Worm (Caenorhabditis elegans) whole organism, midembryonic: ENCODE data around the gene ZK836.3.

Experiments used
- flt-1 ChIP-seq: fragments of 200-800 bp; sonication (Bioruptor generic); IDR thresholded peaks from 2 replicates; pipeline ENCODE4 v1.3.6; 2022; ENCODE audit warnings: missing genetic modification characterization, missing compliant biosample characterization
- klf-2 ChIP-seq: fragments of 200-800 bp; sonication (Bioruptor generic); conservative IDR thresholded peaks from 2 replicates; pipeline ENCODE4 v1.3.6; 2022; ENCODE audit warnings: missing genetic modification reagents, missing genetic modification characterization, missing compliant biosample characterization
- med-1 ChIP-seq: sonication (generic microtip); optimal IDR thresholded peaks from 2 replicates; lab custom pipeline; 2017; ENCODE audit warnings: missing genetic modification characterization, mild to moderate bottlenecking, missing compliant biosample characterization, antibody characterized with exemption, missing genetic modification reagents; ENCODE audit not compliant: insufficient read depth
- tab-1 ChIP-seq: fragments of 200-800 bp; sonication (Bioruptor generic); IDR thresholded peaks from 2 replicates; pipeline ENCODE4 v1.3.6; 2022; ENCODE audit warnings: missing genetic modification characterization, missing compliant biosample characterization

ce11 chrV:12208678-12209077, 12.9 kb upstream of the ZK836.3 start:
- TF ChIP-seq tab-1 (no peak), flt-1 (GFP tag; lab: Robert Waterston, UW) (no peak), klf-2 (GFP tag; lab: Robert Waterston, UW) (no peak), med-1 (GFP tag; lab: Kevin White, UChicago) (no peak)
